Fruit fly (Drosophila melanogaster) whole organism, larva: ENCODE data around the gene CG11694.

Experiments used
- noc ChIP-seq: fragments of 200-800 bp; sonication (Bioruptor generic); optimal IDR thresholded peaks from 3 replicates; lab custom pipeline; 2019; ENCODE audit warnings: missing biosample characterization, mild to moderate bottlenecking, missing genetic modification characterization, moderate library complexity

Gene CG11694

dm6 chr3R:8282727-8283126 is 29.2 kb downstream of the CG11694 start:
- TF ChIP-seq noc (tag; lab: Kevin White, UChicago), result no peak

- TF ChIP-seq noc (tag; lab: Kevin White, UChicago), result no peak
Observed at dm6 chr3R:8279970-8280369, 32.0 kb downstream of the CG11694 start.

dm6 chr3R:8277494-8278293 is 34.2 kb downstream of the CG11694 start, which contains the start of gene ato:
TSS of gene ato (plus strand) at chr3R:8278052.
- TF ChIP-seq noc (tag; lab: Kevin White, UChicago), result no peak

dm6 chr3R:8275031-8275430 is 36.9 kb downstream of the CG11694 start:
- TF ChIP-seq noc (tag; lab: Kevin White, UChicago), result no peak

- TF ChIP-seq noc (tag; lab: Kevin White, UChicago), result no peak
Observed at dm6 chr3R:8272573-8273165, 39.3 kb downstream of the CG11694 start.

- no peak for TF ChIP-seq noc (tag; lab: Kevin White, UChicago)
Observed at dm6 chr3R:8269740-8270139, 42.2 kb downstream of the CG11694 start, which contains the start of gene CG9630. TSS of gene CG9630 (minus strand) at chr3R:8269896.

dm6 chr3R:8264302-8265080 is 47.4 kb downstream of the CG11694 start, which contains the start of the genes RPA1 and Mcm2:
TSS of gene RPA1 (minus strand) at chr3R:8264451.
TSS of gene Mcm2 (plus strand) at chr3R:8264970.
- peak; percentile 81 for TF ChIP-seq noc (tag; lab: Kevin White, UChicago)

- TF ChIP-seq noc (tag; lab: Kevin White, UChicago), result no peak
Observed at dm6 chr3R:8261634-8262033, 50.3 kb downstream of the CG11694 start.
